Fruit fly (Drosophila melanogaster) whole organism, embryonic: ENCODE results near the gene Bap111.
A peak's percentile ranks its signal among the peaks of the same experiment; 100 is the strongest.

Experiments used
- Ada2b ChIP-seq: fragments of 200-800 bp; sonication (Bioruptor generic); IDR thresholded peaks from 2 replicates; pipeline ENCODE4 v1.3.6; 2022; ENCODE audit warnings: missing biosample characterization, missing genetic modification characterization
- Aef1 ChIP-seq: fragments of 200-800 bp; sonication (Bioruptor generic); IDR thresholded peaks from 3 replicates; pipeline ENCODE4 v1.3.6; 2022; ENCODE audit warnings: missing biosample characterization, missing genetic modification characterization
- Atf-2 ChIP-seq: fragments of 200-800 bp; sonication (Bioruptor generic); optimal IDR thresholded peaks from 2 replicates; lab custom pipeline; 2016; ENCODE audit warnings: missing biosample characterization, missing genetic modification characterization
- Atf3 ChIP-seq: fragments of 200-800 bp; sonication (Bioruptor generic); optimal IDR thresholded peaks from 3 replicates; lab custom pipeline; 2016; ENCODE audit warnings: missing biosample characterization, missing genetic modification characterization
- BEAF-32 ChIP-seq: fragments of 200-800 bp; sonication (Bioruptor generic); optimal IDR thresholded peaks from 3 replicates; lab custom pipeline; 2017; ENCODE audit warnings: missing biosample characterization, missing genetic modification characterization, mild to moderate bottlenecking, moderate library complexity, missing genetic modification reagents
- Bgb ChIP-seq: fragments of 200-800 bp; sonication (Bioruptor generic); IDR thresholded peaks from 2 replicates; pipeline ENCODE4 v1.3.6; 2022; ENCODE audit warnings: missing biosample characterization, missing genetic modification characterization; ENCODE audit not compliant: partially characterized antibody
- Bteb2 ChIP-seq: fragments of 200-800 bp; sonication (Bioruptor generic); optimal IDR thresholded peaks from 2 replicates; lab custom pipeline; 2016; ENCODE audit warnings: missing biosample characterization, missing genetic modification characterization
- CG10147 ChIP-seq: fragments of 200-800 bp; sonication (Bioruptor generic); optimal IDR thresholded peaks from 2 replicates; lab custom pipeline; 2019; ENCODE audit warnings: missing biosample characterization, mild to moderate bottlenecking, missing genetic modification characterization, moderate library complexity
- CG10267 ChIP-seq: fragments of 200-800 bp; sonication (Bioruptor generic); optimal IDR thresholded peaks from 2 replicates; lab custom pipeline; 2018; ENCODE audit warnings: missing biosample characterization, mild to moderate bottlenecking, missing genetic modification characterization, moderate library complexity
- CG10543 ChIP-seq: fragments of 200-800 bp; sonication (Bioruptor generic); optimal IDR thresholded peaks from 3 replicates; lab custom pipeline; 2017; ENCODE audit warnings: missing biosample characterization, mild to moderate bottlenecking, missing genetic modification characterization, moderate library complexity
- CG11560 ChIP-seq: fragments of 200-800 bp; sonication (Bioruptor generic); IDR thresholded peaks from 3 replicates; pipeline ENCODE4 v1.3.6; 2022; ENCODE audit warnings: missing biosample characterization, missing genetic modification characterization
- CG13123 ChIP-seq: fragments of 200-800 bp; sonication (Bioruptor generic); optimal IDR thresholded peaks from 2 replicates; lab custom pipeline; 2016; ENCODE audit warnings: missing biosample characterization, missing genetic modification characterization
- CG14965 ChIP-seq: fragments of 200-800 bp; sonication (Bioruptor generic); optimal IDR thresholded peaks from 2 replicates; lab custom pipeline; 2016; ENCODE audit warnings: missing biosample characterization, missing genetic modification characterization, borderline replicate concordance
- CG15011 ChIP-seq: fragments of 200-800 bp; sonication (Bioruptor generic); optimal IDR thresholded peaks from 3 replicates; lab custom pipeline; 2018; ENCODE audit warnings: missing biosample characterization, mild to moderate bottlenecking, missing genetic modification characterization
- CG16813 ChIP-seq: fragments of 200-800 bp; sonication (Bioruptor generic); IDR thresholded peaks from 3 replicates; pipeline ENCODE4 v1.3.6; 2022; ENCODE audit warnings: missing biosample characterization, missing genetic modification characterization; ENCODE audit not compliant: partially characterized antibody
- CG17912 ChIP-seq: fragments of 200-800 bp; sonication (Bioruptor generic); optimal IDR thresholded peaks from 2 replicates; lab custom pipeline; 2018; ENCODE audit warnings: missing biosample characterization, mild to moderate bottlenecking, missing genetic modification characterization
- CG2889 ChIP-seq: fragments of 200-800 bp; sonication (Bioruptor generic); IDR thresholded peaks from 3 replicates; pipeline ENCODE4 v1.3.6; 2022; ENCODE audit warnings: missing biosample characterization, missing genetic modification characterization
- CG31365 ChIP-seq: fragments of 200-800 bp; sonication (Bioruptor generic); optimal IDR thresholded peaks from 2 replicates; lab custom pipeline; 2018; ENCODE audit warnings: missing biosample characterization, mild to moderate bottlenecking, missing genetic modification characterization
- CG3847 ChIP-seq: fragments of 200-800 bp; sonication (Bioruptor generic); IDR thresholded peaks from 2 replicates; pipeline ENCODE4 v1.3.6; 2022; ENCODE audit warnings: missing biosample characterization, missing genetic modification characterization
- CG6683 ChIP-seq: fragments of 200-800 bp; sonication (Bioruptor generic); optimal IDR thresholded peaks from 2 replicates; lab custom pipeline; 2017; ENCODE audit warnings: missing biosample characterization, mild to moderate bottlenecking, missing genetic modification characterization, missing genetic modification reagents
- CG6765 ChIP-seq: fragments of 200-800 bp; sonication (Bioruptor generic); optimal IDR thresholded peaks from 3 replicates; lab custom pipeline; 2017; ENCODE audit warnings: missing biosample characterization, mild to moderate bottlenecking, missing genetic modification characterization
- CG7271 ChIP-seq: fragments of 200-800 bp; sonication (Bioruptor generic); optimal IDR thresholded peaks from 2 replicates; lab custom pipeline; 2018; ENCODE audit warnings: missing biosample characterization, mild to moderate bottlenecking, missing genetic modification characterization, moderate library complexity
- CG7786 ChIP-seq: fragments of 200-800 bp; sonication (Bioruptor generic); optimal IDR thresholded peaks from 2 replicates; lab custom pipeline; 2016; ENCODE audit warnings: missing biosample characterization, missing genetic modification characterization
- CG7928 ChIP-seq: fragments of 200-800 bp; sonication (Bioruptor generic); optimal IDR thresholded peaks from 2 replicates; lab custom pipeline; 2017; ENCODE audit warnings: missing biosample characterization, mild to moderate bottlenecking, missing genetic modification characterization
- CG7987 ChIP-seq: fragments of 200-800 bp; sonication (Bioruptor generic); optimal IDR thresholded peaks from 2 replicates; lab custom pipeline; 2018; ENCODE audit warnings: missing biosample characterization, mild to moderate bottlenecking, missing genetic modification characterization, moderate library complexity
- CG8281 ChIP-seq: fragments of 200-800 bp; sonication (Bioruptor generic); optimal IDR thresholded peaks from 2 replicates; lab custom pipeline; 2018; ENCODE audit warnings: missing biosample characterization, mild to moderate bottlenecking, missing genetic modification characterization, moderate library complexity
- CG9437 ChIP-seq: fragments of 200-800 bp; sonication (Bioruptor generic); optimal IDR thresholded peaks from 2 replicates; lab custom pipeline; 2018; ENCODE audit warnings: missing biosample characterization, mild to moderate bottlenecking, missing genetic modification characterization
- Chrac-16 ChIP-seq: fragments of 200-800 bp; sonication (Bioruptor generic); optimal IDR thresholded peaks from 3 replicates; lab custom pipeline; 2016; ENCODE audit warnings: missing biosample characterization, missing genetic modification characterization
- D ChIP-seq, 2 experiments: fragments of 200-800 bp in 1 of 2; fragments of >200 bp in 1 of 2; sonication (Bioruptor generic) in 1 of 2; optimal IDR thresholded peaks; 2 replicates in 1 of 2; 3 replicates in 1 of 2; lab custom pipeline; 2017; ENCODE audit warnings: mild to moderate bottlenecking in 1 of 2, missing biosample characterization in 1 of 2, missing genetic modification characterization in 1 of 2, missing genetic modification reagents in 1 of 2
- D19B ChIP-seq: fragments of 200-800 bp; sonication (Bioruptor generic); optimal IDR thresholded peaks from 2 replicates; lab custom pipeline; 2017; ENCODE audit warnings: missing biosample characterization, mild to moderate bottlenecking, missing genetic modification characterization
- Deaf1 ChIP-seq: fragments of 200-800 bp; optimal IDR thresholded peaks from 3 replicates; lab custom pipeline; 2019; ENCODE audit warnings: missing biosample characterization, mild to moderate bottlenecking, missing genetic modification characterization, moderate library complexity
- Dek ChIP-seq: fragments of 200-800 bp; sonication (Bioruptor generic); optimal IDR thresholded peaks from 3 replicates; lab custom pipeline; 2019; ENCODE audit warnings: missing biosample characterization, mild to moderate bottlenecking, missing genetic modification characterization, moderate library complexity
- Elba2 ChIP-seq: fragments of 200-800 bp; sonication (Bioruptor generic); optimal IDR thresholded peaks from 3 replicates; lab custom pipeline; 2016; ENCODE audit warnings: missing biosample characterization, missing genetic modification characterization
- Hmr ChIP-seq: fragments of 200-800 bp; sonication (Bioruptor generic); optimal IDR thresholded peaks from 3 replicates; lab custom pipeline; 2017; ENCODE audit warnings: mild to moderate bottlenecking, missing biosample characterization, missing genetic modification reagents, missing genetic modification characterization
- Kr ChIP-seq: fragments of 200-800 bp; sonication (Bioruptor generic); optimal IDR thresholded peaks from 2 replicates; lab custom pipeline; 2017; ENCODE audit warnings: missing biosample characterization, mild to moderate bottlenecking, missing genetic modification characterization
- MESR4 ChIP-seq: fragments of 200-800 bp; sonication (Bioruptor generic); optimal IDR thresholded peaks from 2 replicates; lab custom pipeline; 2018; ENCODE audit warnings: missing biosample characterization, mild to moderate bottlenecking, missing genetic modification characterization, moderate library complexity
- Ravus ChIP-seq: fragments of 200-800 bp; sonication (Bioruptor generic); IDR thresholded peaks from 2 replicates; pipeline ENCODE4 v1.3.6; 2022; ENCODE audit warnings: missing biosample characterization, missing genetic modification characterization
- Six4 ChIP-seq: fragments of 200-800 bp; sonication (Bioruptor generic); optimal IDR thresholded peaks from 2 replicates; lab custom pipeline; 2016; ENCODE audit warnings: missing biosample characterization, missing genetic modification characterization
- ash1 ChIP-seq: fragments of 200-800 bp; sonication (Bioruptor generic); optimal IDR thresholded peaks from 2 replicates; lab custom pipeline; 2018; ENCODE audit warnings: missing biosample characterization, mild to moderate bottlenecking, missing genetic modification characterization
- btn ChIP-seq: fragments of 200-800 bp; sonication (Bioruptor generic); optimal IDR thresholded peaks from 2 replicates; lab custom pipeline; 2016; ENCODE audit warnings: missing biosample characterization, missing genetic modification characterization
- caup ChIP-seq: fragments of 200-800 bp; sonication (Bioruptor generic); optimal IDR thresholded peaks from 3 replicates; lab custom pipeline; 2017; ENCODE audit warnings: missing biosample characterization, mild to moderate bottlenecking, missing genetic modification characterization, moderate library complexity; ENCODE audit not compliant: severe bottlenecking
- dati ChIP-seq: fragments of 200-800 bp; sonication (Bioruptor generic); IDR thresholded peaks from 2 replicates; pipeline ENCODE4 v1.3.6; 2022; ENCODE audit warnings: missing biosample characterization, missing genetic modification characterization
- ftz-f1 ChIP-seq: fragments of 200-800 bp; sonication (Bioruptor generic); optimal IDR thresholded peaks from 2 replicates; lab custom pipeline; 2016; ENCODE audit warnings: missing biosample characterization, missing genetic modification characterization
- grn ChIP-seq: fragments of 200-800 bp; sonication (Bioruptor generic); optimal IDR thresholded peaks from 3 replicates; lab custom pipeline; 2017; ENCODE audit warnings: missing biosample characterization, missing genetic modification characterization
- lilli ChIP-seq: fragments of 200-800 bp; sonication (Bioruptor generic); optimal IDR thresholded peaks from 3 replicates; lab custom pipeline; 2016; ENCODE audit warnings: missing biosample characterization, missing genetic modification characterization
- oc ChIP-seq: fragments of 200-800 bp; sonication (Bioruptor generic); optimal IDR thresholded peaks from 2 replicates; lab custom pipeline; 2018; ENCODE audit warnings: missing biosample characterization, mild to moderate bottlenecking, missing genetic modification characterization, moderate library complexity
- phol ChIP-seq: fragments of 200-800 bp; sonication (Bioruptor generic); optimal IDR thresholded peaks from 3 replicates; lab custom pipeline; 2018; ENCODE audit warnings: missing biosample characterization, mild to moderate bottlenecking, missing genetic modification characterization, moderate library complexity
- rib ChIP-seq: fragments of 200-800 bp; sonication (Bioruptor generic); IDR thresholded peaks from 2 replicates; pipeline ENCODE4 v1.3.6; 2022; ENCODE audit warnings: missing biosample characterization, missing genetic modification characterization
- slou ChIP-seq: fragments of 200-800 bp; sonication (Bioruptor generic); optimal IDR thresholded peaks from 3 replicates; lab custom pipeline; 2016; ENCODE audit warnings: missing biosample characterization, missing genetic modification characterization
- trh ChIP-seq: fragments of 200-800 bp; sonication (Bioruptor generic); optimal IDR thresholded peaks from 2 replicates; lab custom pipeline; 2016; ENCODE audit warnings: missing biosample characterization, missing genetic modification characterization

The Bap111 gene

DNA sequence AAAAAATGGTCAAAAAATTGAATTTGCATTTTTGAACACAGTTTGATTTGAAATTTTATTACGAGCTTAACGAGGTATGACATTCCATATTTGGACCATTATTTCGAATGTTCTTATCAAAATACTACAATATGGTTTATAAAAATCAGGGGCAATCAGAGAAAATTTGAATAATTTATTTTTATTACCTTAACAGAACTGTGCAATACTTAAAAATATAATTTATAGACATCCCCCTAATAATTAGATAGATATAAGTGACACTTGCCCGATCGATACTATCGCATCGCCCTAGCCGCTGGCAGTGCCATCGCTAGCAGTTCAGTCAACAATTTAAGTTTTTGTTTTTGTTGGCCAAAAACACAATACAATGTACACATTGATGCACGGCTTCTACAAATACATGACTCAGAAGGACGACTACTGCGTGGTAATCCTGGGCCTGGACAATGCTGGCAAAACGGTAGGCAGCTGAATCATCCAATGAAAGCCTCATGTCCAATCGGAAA, 42.3 kb upstream of the Bap111 start, which contains the start of gene Arfrp1 (continued):
- TF ChIP-seq CG10543 (GFP tag; lab: Kevin White, UChicago) (no peak), CG10267 (peak; percentile 20), CG8281 (tag; lab: Kevin White, UChicago) (no peak), D (optimal IDR thresholded peaks at IDR 0.05; lab: Kevin White, UChicago) (no peak), D (GFP tag; optimal IDR thresholded peaks at IDR 0.05; lab: Kevin White, UChicago) (no peak), CG16813 (GFP tag; lab: Robert Waterston, UW) (peak; percentile 81), CG7271 (tag; lab: Kevin White, UChicago) (no peak), D19B (no peak), Six4 (no peak), Aef1 (peak; percentile 47; the same call in 2 of the 3 replicates), Elba2 (GFP tag; lab: Kevin White, UChicago) (peak; percentile 62), Chrac-16 (GFP tag; lab: Kevin White, UChicago) (peak; percentile 27), Deaf1 (tag; lab: Kevin White, UChicago) (no peak), Dek (tag; lab: Kevin White, UChicago) (no peak), slou (no peak), CG13123 (GFP tag; lab: Kevin White, UChicago) (no peak), CG3847 (GFP tag; lab: Robert Waterston, UW) (no peak), CG14965 (GFP tag; lab: Kevin White, UChicago) (no peak), CG7786 (GFP tag; lab: Kevin White, UChicago) (peak; percentile 4), CG9437 (no peak), CG7987 (GFP tag; lab: Kevin White, UChicago) (no peak), CG6765 (GFP tag; lab: Kevin White, UChicago) (no peak), ftz-f1 (GFP tag; lab: Kevin White, UChicago) (no peak), trh (GFP tag; lab: Kevin White, UChicago) (no peak), Kr (GFP tag; lab: Kevin White, UChicago) (no peak), rib (GFP tag; lab: Robert Waterston, UW) (no peak), oc (no peak), btn (GFP tag; lab: Kevin White, UChicago) (no peak), CG10147 (GFP tag; lab: Kevin White, UChicago) (no peak), Atf-2 (GFP tag; lab: Kevin White, UChicago) (no peak), grn (no peak), CG17912 (no peak), Ravus (GFP tag; lab: Robert Waterston, UW) (no peak), Bteb2 (GFP tag; lab: Kevin White, UChicago) (no peak), caup (GFP tag; lab: Kevin White, UChicago) (no peak), CG11560 (tag; lab: Robert Waterston, UW) (0 out of 3 replicates have a peak, but pooled peaks have one; percentile 11), lilli (GFP tag; lab: Kevin White, UChicago) (no peak), ash1 (GFP tag; lab: Kevin White, UChicago) (no peak), Atf3 (GFP tag; lab: Kevin White, UChicago) (no peak), CG31365 (tag; lab: Kevin White, UChicago) (no peak), Bgb (GFP tag; lab: Robert Waterston, UW) (peak; percentile 80), CG6683 (GFP tag; lab: Kevin White, UChicago) (no peak), phol (tag; lab: Kevin White, UChicago) (peak; percentile 29), Ada2b (no peak), CG15011 (no peak), MESR4 (peak; percentile 71), BEAF-32 (GFP tag; lab: Kevin White, UChicago) (peak; percentile 79), dati (GFP tag; lab: Robert Waterston, UW) (no peak), CG2889 (GFP tag; lab: Robert Waterston, UW) (no peak), CG7928 (GFP tag; lab: Kevin White, UChicago) (no peak), Hmr (GFP tag; lab: Kevin White, UChicago) (no peak)
